Fruit fly (Drosophila melanogaster): ENCODE measurements around the gene Cyp1.

Cyp1 gene

DNA sequence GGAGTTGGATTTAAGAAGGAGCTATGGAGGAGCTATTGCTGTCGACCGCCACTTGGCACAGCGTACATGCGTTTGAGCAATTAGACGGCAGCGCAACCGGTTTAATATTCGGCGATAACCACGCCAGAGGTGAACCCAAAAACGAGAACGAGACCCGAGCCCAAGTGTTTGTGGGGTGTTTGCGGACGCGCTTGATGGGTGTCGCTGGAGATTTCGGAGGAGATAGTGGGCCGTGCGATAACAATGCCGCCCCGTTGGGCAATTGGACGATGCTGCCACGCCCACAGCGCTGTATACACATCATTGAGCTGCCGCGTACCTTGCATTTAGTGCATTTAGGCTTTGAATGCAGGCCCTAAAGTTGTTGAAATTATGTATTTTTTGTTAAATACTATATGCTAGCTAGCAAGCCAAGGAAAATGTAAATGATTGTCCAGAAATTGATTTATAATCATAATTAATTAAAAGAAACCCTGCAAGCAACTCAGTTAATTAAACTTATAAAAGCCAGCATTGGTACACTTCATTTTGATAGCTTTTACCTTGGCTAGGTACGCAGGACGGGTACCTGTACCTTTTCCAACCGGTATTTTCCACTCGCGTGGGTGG lies 11.8 kb downstream of the Cyp1 start, which contains the start of gene Had1:
Had1 (minus strand) TSS at position 358 of the 609 bp plus-strand sequence.
- no peak for TF ChIP-seq CG13204 (GFP tag; optimal IDR thresholded peaks at IDR 0.05)
- TF ChIP-seq rn (GFP tag; IDR thresholded peaks at IDR 0.05) = no peak
- no peak for TF ChIP-seq CG12605 (GFP tag; IDR thresholded peaks at IDR 0.05)
- no peak for TF ChIP-seq D1 (tag; optimal IDR thresholded peaks at IDR 0.05)
- 0 out of 3 replicates have a peak, but pooled peaks have one; percentile 7 for TF ChIP-seq CG4496 (GFP tag; IDR thresholded peaks at IDR 0.05)

DNA sequence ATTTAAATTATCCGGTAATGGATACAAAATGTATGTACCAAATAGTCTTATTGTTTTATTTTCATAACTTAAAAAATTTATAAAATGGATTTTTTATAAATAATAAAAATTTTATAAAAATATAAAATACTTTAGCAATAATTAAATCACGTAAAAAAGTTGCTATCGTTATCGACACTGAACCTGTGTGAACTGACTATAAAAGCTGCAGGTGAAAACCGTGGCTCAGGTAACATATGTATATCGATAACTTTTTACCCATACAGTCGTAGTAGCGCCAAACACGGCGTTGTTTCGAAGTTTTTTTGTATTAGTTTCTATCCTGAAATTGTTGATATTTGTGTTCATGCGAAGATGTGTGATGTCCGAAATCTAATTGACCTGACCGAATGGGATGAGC lies 16.5 kb downstream of the Cyp1 start, which contains the start of gene CG3679:
CG3679 (plus strand) TSS at position 235 of the 400 bp plus-strand sequence.
- TF ChIP-seq CG34367 (tag; optimal IDR thresholded peaks at IDR 0.05) = no peak
- TF ChIP-seq CG12605 (GFP tag; IDR thresholded peaks at IDR 0.05) = no peak
- no peak for TF ChIP-seq rn (GFP tag; IDR thresholded peaks at IDR 0.05)
- TF ChIP-seq CG13204 (GFP tag; optimal IDR thresholded peaks at IDR 0.05) = no peak
- TF ChIP-seq CG14655 (GFP tag; optimal IDR thresholded peaks at IDR 0.05) = no peak
- no peak for TF ChIP-seq Ets98B (GFP tag; IDR thresholded peaks at IDR 0.05)
- TF ChIP-seq CG15710 (tag; optimal IDR thresholded peaks at IDR 0.05) = no peak
- no peak for TF ChIP-seq CG32121 (GFP tag; IDR thresholded peaks at IDR 0.05)
- no peak for TF ChIP-seq CG17806 (tag; optimal IDR thresholded peaks at IDR 0.05)
- no peak for TF ChIP-seq CG10348 (GFP tag; IDR thresholded peaks at IDR 0.05)
- TF ChIP-seq Pif1A (GFP tag; optimal IDR thresholded peaks at IDR 0.05) = no peak
- TF ChIP-seq CG8159 (tag; optimal IDR thresholded peaks at IDR 0.05) = no peak
- no peak for TF ChIP-seq CG8301 (tag; optimal IDR thresholded peaks at IDR 0.05)
- TF ChIP-seq CG4496 (GFP tag; IDR thresholded peaks at IDR 0.05) = no peak
- TF ChIP-seq fd96Ca (GFP tag; IDR thresholded peaks at IDR 0.05) = no peak
- no peak for TF ChIP-seq CG9948 (tag; optimal IDR thresholded peaks at IDR 0.05)
- no peak for TF ChIP-seq Pif1B (GFP tag; optimal IDR thresholded peaks at IDR 0.05)
- TF ChIP-seq Snoo (tag; optimal IDR thresholded peaks at IDR 0.05) = no peak
- no peak for TF ChIP-seq gl (tag; optimal IDR thresholded peaks at IDR 0.05)

- TF ChIP-seq CG8301 (tag; optimal IDR thresholded peaks at IDR 0.05) (no peak), Pif1B (GFP tag; optimal IDR thresholded peaks at IDR 0.05) (no peak), Pif1A (GFP tag; optimal IDR thresholded peaks at IDR 0.05) (no peak), CG15710 (tag; optimal IDR thresholded peaks at IDR 0.05) (no peak), CG8159 (tag; optimal IDR thresholded peaks at IDR 0.05) (no peak), CG4496 (GFP tag; IDR thresholded peaks at IDR 0.05) (no peak), CG32121 (GFP tag; IDR thresholded peaks at IDR 0.05) (no peak)
Measured at dm6 chrX:16297618-16298017, 22.6 kb downstream of the Cyp1 start, which contains the start of gene ERp44. ERp44 (minus strand) TSS chrX:16297718.

DNA sequence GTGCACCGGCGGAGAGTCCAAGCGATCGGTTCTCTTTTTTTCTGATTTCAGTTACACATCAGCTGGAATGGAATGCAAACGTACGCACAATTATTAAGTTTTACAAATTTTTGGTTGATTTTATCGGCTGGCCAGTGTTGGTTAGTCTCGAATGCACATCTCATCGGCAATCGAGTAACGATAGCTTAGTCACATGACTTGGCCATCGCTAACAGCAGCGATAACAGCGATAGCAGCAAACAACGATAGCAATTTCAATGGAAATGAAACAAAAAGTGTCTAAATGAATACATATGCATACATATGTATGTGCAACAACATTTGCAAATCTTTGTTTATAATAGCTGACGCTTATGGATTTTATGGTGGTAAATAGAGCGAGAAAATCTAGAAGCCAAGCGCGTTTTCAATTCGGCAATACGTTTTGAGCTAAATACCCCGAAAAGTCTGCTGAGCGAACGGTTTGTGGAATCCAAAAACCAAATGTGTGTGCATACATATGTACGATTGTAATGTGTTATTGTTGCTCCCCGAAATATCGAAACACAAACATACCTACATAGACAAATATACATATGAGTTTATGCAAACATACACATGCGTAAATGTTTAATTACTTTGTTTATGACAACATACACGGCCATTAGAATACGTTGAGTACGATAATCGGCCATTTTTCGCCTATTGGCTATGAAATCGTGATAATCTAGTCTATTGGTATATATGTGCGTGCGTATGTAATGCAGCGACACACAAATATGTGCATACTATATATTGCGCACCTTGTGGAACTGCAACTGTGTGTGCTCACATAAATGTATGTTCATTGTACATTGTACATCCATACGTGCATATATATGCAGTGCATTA lies 23.5 kb downstream of the Cyp1 start, which contains the start of gene CG3632:
CG3632 (plus strand) TSS at position 249 of the 870 bp plus-strand sequence.
- TF ChIP-seq rn (GFP tag; IDR thresholded peaks at IDR 0.05) (no peak), CG32121 (GFP tag; IDR thresholded peaks at IDR 0.05) (0 out of 2 replicates have a peak, but pooled peaks have one; percentile 27), CG13204 (GFP tag; optimal IDR thresholded peaks at IDR 0.05) (no peak), Pif1A (GFP tag; optimal IDR thresholded peaks at IDR 0.05) (no peak), Pif1B (GFP tag; optimal IDR thresholded peaks at IDR 0.05) (peak; percentile 23), CG4496 (GFP tag; IDR thresholded peaks at IDR 0.05) (peak; percentile 66; the same call in 2 of the 3 replicates), CG10348 (GFP tag; IDR thresholded peaks at IDR 0.05) (no peak), EcR (GFP tag; optimal IDR thresholded peaks at IDR 0.05) (no peak), CG15710 (tag; optimal IDR thresholded peaks at IDR 0.05) (no peak)

dm6 chrX:16292646-16293045 lies 27.5 kb downstream of the Cyp1 start:
- no peak for TF ChIP-seq Pif1A (GFP tag; optimal IDR thresholded peaks at IDR 0.05)
- no peak for TF ChIP-seq Pif1B (GFP tag; optimal IDR thresholded peaks at IDR 0.05)
- TF ChIP-seq EcR (GFP tag; optimal IDR thresholded peaks at IDR 0.05) = no peak

dm6 chrX:16288999-16289398 lies 31.2 kb downstream of the Cyp1 start:
- no peak for TF ChIP-seq CG13204 (GFP tag; optimal IDR thresholded peaks at IDR 0.05)
- TF ChIP-seq Pif1A (GFP tag; optimal IDR thresholded peaks at IDR 0.05) = no peak
- no peak for TF ChIP-seq Pif1B (GFP tag; optimal IDR thresholded peaks at IDR 0.05)
- TF ChIP-seq CG9948 (tag; optimal IDR thresholded peaks at IDR 0.05) = no peak
- no peak for TF ChIP-seq CG8159 (tag; optimal IDR thresholded peaks at IDR 0.05)
- no peak for TF ChIP-seq CG15710 (tag; optimal IDR thresholded peaks at IDR 0.05)
- TF ChIP-seq CG10348 (GFP tag; IDR thresholded peaks at IDR 0.05) = no peak
- no peak for TF ChIP-seq Ets98B (GFP tag; IDR thresholded peaks at IDR 0.05)
- no peak for TF ChIP-seq Snoo (tag; optimal IDR thresholded peaks at IDR 0.05)
- TF ChIP-seq CG12605 (GFP tag; IDR thresholded peaks at IDR 0.05) = no peak
- no peak for TF ChIP-seq CG14655 (GFP tag; optimal IDR thresholded peaks at IDR 0.05)
- no peak for TF ChIP-seq fd96Ca (GFP tag; IDR thresholded peaks at IDR 0.05)
- no peak for TF ChIP-seq D1 (tag; optimal IDR thresholded peaks at IDR 0.05)
